Worm (Caenorhabditis elegans) whole organism, late embryonic: ENCODE results near the gene ttc-7.

Experiments used
- C08G9.2 ChIP-seq: sonication (generic microtip); optimal IDR thresholded peaks from 2 replicates; lab custom pipeline; 2016; ENCODE audit warnings: mild to moderate bottlenecking, missing genetic modification characterization, moderate library complexity, missing compliant biosample characterization
- C38D4.7 ChIP-seq: fragments of 200-800 bp; sonication (Bioruptor generic); optimal IDR thresholded peaks from 2 replicates; lab custom pipeline; 2018; ENCODE audit warnings: mild to moderate bottlenecking, missing genetic modification characterization, moderate library complexity, missing compliant biosample characterization
- F13H6.1 ChIP-seq: sonication (generic microtip); optimal IDR thresholded peaks from 2 replicates; lab custom pipeline; 2016; ENCODE audit warnings: missing genetic modification characterization, missing compliant biosample characterization
- K02D7.2 ChIP-seq: sonication (generic microtip); optimal IDR thresholded peaks from 2 replicates; lab custom pipeline; 2017; ENCODE audit warnings: mild to moderate bottlenecking, missing genetic modification characterization, missing compliant biosample characterization
- K09A11.1 ChIP-seq: sonication (generic microtip); optimal IDR thresholded peaks from 2 replicates; lab custom pipeline; 2017; ENCODE audit warnings: antibody characterized with exemption, mild to moderate bottlenecking, missing genetic modification characterization, missing compliant biosample characterization; ENCODE audit not compliant: insufficient read depth
- T23F11.4 ChIP-seq: fragments of 200-800 bp; sonication (Bioruptor generic); optimal IDR thresholded peaks from 2 replicates; lab custom pipeline; 2018; ENCODE audit warnings: mild to moderate bottlenecking, missing genetic modification characterization, missing compliant biosample characterization
- ama-1 ChIP-seq: fragments of 150-350 bp; optimal IDR thresholded peaks from 2 replicates; lab custom pipeline; 2014
- ceh-14 ChIP-seq: sonication (generic microtip); optimal IDR thresholded peaks from 2 replicates; lab custom pipeline; 2016; ENCODE audit warnings: missing genotype, missing genetic modification characterization, missing compliant biosample characterization
- ceh-18 ChIP-seq: sonication (generic microtip); optimal IDR thresholded peaks from 2 replicates; lab custom pipeline; 2016; ENCODE audit warnings: missing genetic modification characterization, missing compliant biosample characterization
- ceh-2 ChIP-seq: sonication (generic microtip); optimal IDR thresholded peaks from 2 replicates; lab custom pipeline; 2016; ENCODE audit warnings: missing genotype, missing genetic modification characterization, missing compliant biosample characterization
- ceh-22 ChIP-seq: sonication (generic microtip); optimal IDR thresholded peaks from 2 replicates; lab custom pipeline; 2017; ENCODE audit warnings: missing biosample characterization, missing genetic modification characterization
- ceh-24 ChIP-seq: sonication (generic microtip); optimal IDR thresholded peaks from 2 replicates; lab custom pipeline; 2016; ENCODE audit warnings: mild to moderate bottlenecking, missing genetic modification characterization, missing compliant biosample characterization
- ceh-30 ChIP-seq: fragments of 150-350 bp; optimal IDR thresholded peaks from 2 replicates; lab custom pipeline; 2014; ENCODE audit warnings: missing biosample characterization, missing genetic modification characterization
- ceh-31 ChIP-seq: sonication (generic microtip); optimal IDR thresholded peaks from 2 replicates; lab custom pipeline; 2016; ENCODE audit warnings: missing genetic modification characterization, missing compliant biosample characterization
- ceh-34 ChIP-seq: sonication (generic microtip); optimal IDR thresholded peaks from 2 replicates; lab custom pipeline; 2016; ENCODE audit warnings: mild to moderate bottlenecking, missing genetic modification characterization, missing compliant biosample characterization
- ceh-45 ChIP-seq: fragments of 200-800 bp; sonication (Bioruptor generic); IDR thresholded peaks from 2 replicates; pipeline ENCODE4 v1.3.6; 2022; ENCODE audit warnings: missing genetic modification reagents, missing genetic modification characterization, missing compliant biosample characterization
- ceh-48 ChIP-seq: sonication (generic microtip); optimal IDR thresholded peaks from 2 replicates; lab custom pipeline; 2016; ENCODE audit warnings: missing genetic modification characterization, inconsistent platforms, missing compliant biosample characterization
- ceh-6 ChIP-seq: fragments of 200-800 bp; sonication (Bioruptor generic); optimal IDR thresholded peaks from 2 replicates; lab custom pipeline; 2018; ENCODE audit warnings: mild to moderate bottlenecking, missing genetic modification characterization, missing compliant biosample characterization
- ceh-9 ChIP-seq: sonication (generic microtip); optimal IDR thresholded peaks from 2 replicates; lab custom pipeline; 2016; ENCODE audit warnings: mild to moderate bottlenecking, missing genetic modification characterization, inconsistent platforms, missing compliant biosample characterization
- che-1 ChIP-seq: sonication (generic microtip); optimal IDR thresholded peaks from 2 replicates; lab custom pipeline; 2016; ENCODE audit warnings: mild to moderate bottlenecking, missing genetic modification characterization, missing compliant biosample characterization
- dmd-4 ChIP-seq: sonication (generic microtip); optimal IDR thresholded peaks from 2 replicates; lab custom pipeline; 2016; ENCODE audit warnings: borderline replicate concordance, missing genetic modification characterization, missing compliant biosample characterization
- dve-1 ChIP-seq: sonication (generic microtip); optimal IDR thresholded peaks from 2 replicates; lab custom pipeline; 2017; ENCODE audit warnings: antibody characterized with exemption, mild to moderate bottlenecking, missing genetic modification characterization, missing compliant biosample characterization
- elt-4 ChIP-seq: sonication (generic microtip); optimal IDR thresholded peaks from 2 replicates; lab custom pipeline; 2016; ENCODE audit warnings: missing genetic modification characterization, missing compliant biosample characterization
- ets-4 ChIP-seq: sonication (generic microtip); optimal IDR thresholded peaks from 2 replicates; lab custom pipeline; 2016; ENCODE audit warnings: missing genetic modification characterization, missing compliant biosample characterization
- eyg-1 ChIP-seq: sonication (generic microtip); optimal IDR thresholded peaks from 2 replicates; lab custom pipeline; 2016; ENCODE audit warnings: missing genotype, missing genetic modification characterization, missing compliant biosample characterization
- fax-1 ChIP-seq: sonication (generic microtip); optimal IDR thresholded peaks from 2 replicates; lab custom pipeline; 2016; ENCODE audit warnings: missing genotype, missing genetic modification characterization, missing compliant biosample characterization
- fkh-6 ChIP-seq: sonication (generic microtip); optimal IDR thresholded peaks from 2 replicates; lab custom pipeline; 2016; ENCODE audit warnings: missing genetic modification characterization, missing compliant biosample characterization
- gmeb-2 ChIP-seq: sonication (generic microtip); optimal IDR thresholded peaks from 2 replicates; lab custom pipeline; 2016; ENCODE audit warnings: missing genetic modification characterization, inconsistent platforms, missing compliant biosample characterization
- hlh-13 ChIP-seq: fragments of 200-800 bp; sonication (Bioruptor generic); optimal IDR thresholded peaks from 2 replicates; lab custom pipeline; 2018; ENCODE audit warnings: mild to moderate bottlenecking, missing genetic modification characterization, missing compliant biosample characterization
- hlh-15 ChIP-seq: sonication (generic microtip); optimal IDR thresholded peaks from 2 replicates; lab custom pipeline; 2016; ENCODE audit warnings: missing genetic modification characterization, missing compliant biosample characterization
- hlh-30 ChIP-seq: sonication (generic microtip); optimal IDR thresholded peaks from 2 replicates; lab custom pipeline; 2017; ENCODE audit warnings: antibody characterized with exemption, missing genetic modification characterization, missing compliant biosample characterization; ENCODE audit not compliant: insufficient read depth
- hlh-6 ChIP-seq: sonication (generic microtip); optimal IDR thresholded peaks from 2 replicates; lab custom pipeline; 2016; ENCODE audit warnings: missing genotype, missing genetic modification characterization, missing compliant biosample characterization
- mec-3 ChIP-seq: sonication (generic microtip); optimal IDR thresholded peaks from 2 replicates; lab custom pipeline; 2016; ENCODE audit warnings: borderline replicate concordance, missing genetic modification characterization, missing compliant biosample characterization
- nfya-1 ChIP-seq: sonication (generic microtip); optimal IDR thresholded peaks from 2 replicates; lab custom pipeline; 2017; ENCODE audit warnings: missing genetic modification characterization, mild to moderate bottlenecking, missing compliant biosample characterization, antibody characterized with exemption, moderate library complexity
- nhr-232 ChIP-seq: sonication (generic microtip); optimal IDR thresholded peaks from 2 replicates; lab custom pipeline; 2016; ENCODE audit warnings: missing genetic modification characterization, missing compliant biosample characterization
- npax-4 ChIP-seq: sonication (generic microtip); optimal IDR thresholded peaks from 2 replicates; lab custom pipeline; 2016; ENCODE audit warnings: missing genetic modification characterization, missing compliant biosample characterization
- odd-2 ChIP-seq: sonication (generic microtip); optimal IDR thresholded peaks from 2 replicates; lab custom pipeline; 2017; ENCODE audit warnings: antibody characterized with exemption, mild to moderate bottlenecking, missing genetic modification characterization, missing compliant biosample characterization
- pag-3 ChIP-seq: sonication (generic microtip); optimal IDR thresholded peaks from 2 replicates; lab custom pipeline; 2016; ENCODE audit warnings: missing compliant biosample characterization, missing genetic modification characterization, borderline replicate concordance
- pax-1 ChIP-seq: fragments of 150-350 bp; optimal IDR thresholded peaks from 2 replicates; lab custom pipeline; 2014; ENCODE audit warnings: missing biosample characterization, missing genetic modification characterization
- pros-1 ChIP-seq: fragments of 150-350 bp; optimal IDR thresholded peaks from 2 replicates; lab custom pipeline; 2014; ENCODE audit warnings: missing biosample characterization, missing genetic modification reagents, missing genetic modification characterization
- ref-2 ChIP-seq: sonication (generic microtip); optimal IDR thresholded peaks from 2 replicates; lab custom pipeline; 2016; ENCODE audit warnings: missing genetic modification characterization, missing compliant biosample characterization
- rnt-1 ChIP-seq: sonication (generic microtip); optimal IDR thresholded peaks from 2 replicates; lab custom pipeline; 2016; ENCODE audit warnings: missing genetic modification characterization, missing compliant biosample characterization
- sdc-2 ChIP-seq: sonication (generic microtip); optimal IDR thresholded peaks from 2 replicates; lab custom pipeline; 2016; ENCODE audit warnings: missing genotype, missing genetic modification characterization, missing compliant biosample characterization
- tbx-2 ChIP-seq: sonication (generic microtip); optimal IDR thresholded peaks from 2 replicates; lab custom pipeline; 2016; ENCODE audit warnings: missing genetic modification characterization, missing compliant biosample characterization
- unc-42 ChIP-seq: sonication (generic microtip); optimal IDR thresholded peaks from 2 replicates; lab custom pipeline; 2016; ENCODE audit warnings: missing genotype, missing genetic modification characterization, missing compliant biosample characterization
- unc-55 ChIP-seq: sonication (generic microtip); optimal IDR thresholded peaks from 2 replicates; lab custom pipeline; 2017; ENCODE audit warnings: missing biosample characterization, missing genetic modification reagents, missing genetic modification characterization
- unc-86 ChIP-seq: sonication (generic microtip); optimal IDR thresholded peaks from 2 replicates; lab custom pipeline; 2016; ENCODE audit warnings: missing genetic modification characterization, missing compliant biosample characterization
- ztf-16 ChIP-seq: sonication (generic microtip); optimal IDR thresholded peaks from 2 replicates; lab custom pipeline; 2017; ENCODE audit warnings: missing genetic modification characterization, missing compliant biosample characterization

Gene ttc-7

DNA sequence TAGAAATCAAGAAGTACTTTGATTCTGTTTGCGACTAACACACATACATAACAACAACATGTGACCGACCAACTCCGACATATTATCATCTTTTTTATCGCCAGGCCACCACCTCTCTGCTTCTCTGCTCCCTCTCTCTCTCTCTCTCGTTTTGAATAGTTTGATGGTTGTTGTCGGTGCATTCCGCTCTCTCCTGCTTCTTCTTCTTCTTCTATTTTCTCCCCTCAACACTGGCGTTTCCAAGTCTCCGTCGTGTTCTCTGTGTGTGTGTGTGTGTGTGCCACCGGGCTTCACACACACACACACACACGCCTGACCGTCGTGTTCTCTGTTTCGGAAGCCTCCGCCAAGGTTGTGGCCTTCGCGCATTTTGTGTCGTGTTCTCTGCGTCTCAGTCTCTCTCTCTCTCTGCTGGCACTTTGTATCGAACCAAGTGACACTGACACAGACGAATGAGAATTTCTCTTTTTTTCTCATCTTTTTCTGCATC lies 64.9 kb downstream of the ttc-7 start (continued):
- TF ChIP-seq npax-4 (tag; lab: Kevin White, UChicago) (no peak), ceh-22 (tag; lab: Kevin White, UChicago) (no peak), nhr-232 (tag; lab: Kevin White, UChicago) (no peak), che-1 (no peak), ceh-14 (tag; lab: Kevin White, UChicago) (peak; percentile 66), C08G9.2 (tag; lab: Kevin White, UChicago) (peak; percentile 66), ztf-16 (no peak), pag-3 (tag; lab: Kevin White, UChicago) (peak; percentile 54), ama-1 (lab: Kevin White, UChicago) (no peak), ceh-2 (tag; lab: Kevin White, UChicago) (peak; percentile 55), hlh-13 (GFP tag; lab: Kevin White, UChicago) (no peak), ceh-6 (GFP tag; lab: Kevin White, UChicago) (no peak), ceh-48 (tag; lab: Kevin White, UChicago) (no peak), sdc-2 (tag; lab: Kevin White, UChicago) (peak; percentile 25), ceh-9 (tag; lab: Kevin White, UChicago) (no peak), pax-1 (tag; lab: Kevin White, UChicago) (peak; percentile 85), rnt-1 (peak; percentile 98), T23F11.4 (GFP tag; lab: Kevin White, UChicago) (no peak), pros-1 (tag; lab: Kevin White, UChicago) (peak; percentile 69), ceh-45 (GFP tag; lab: Robert Waterston, UW) (no peak), eyg-1 (tag; lab: Kevin White, UChicago) (peak; percentile 51), unc-55 (GFP tag; lab: Kevin White, UChicago) (peak; percentile 99), K09A11.1 (tag; lab: Kevin White, UChicago) (peak; percentile 82), fax-1 (tag; lab: Kevin White, UChicago) (peak; percentile 51), nfya-1 (tag; lab: Kevin White, UChicago) (peak; percentile 96), C38D4.7 (GFP tag; lab: Kevin White, UChicago) (no peak), unc-86 (tag; lab: Kevin White, UChicago) (peak; percentile 64), ceh-24 (tag; lab: Kevin White, UChicago) (no peak), ceh-30 (tag; lab: Kevin White, UChicago) (peak; percentile 78), elt-4 (tag; lab: Kevin White, UChicago) (no peak), dmd-4 (tag; lab: Kevin White, UChicago) (peak; percentile 40), K02D7.2 (no peak), ref-2 (tag; lab: Kevin White, UChicago) (peak; percentile 94), ceh-34 (tag; lab: Kevin White, UChicago) (peak; percentile 95), unc-42 (tag; lab: Kevin White, UChicago) (peak; percentile 64)

DNA sequence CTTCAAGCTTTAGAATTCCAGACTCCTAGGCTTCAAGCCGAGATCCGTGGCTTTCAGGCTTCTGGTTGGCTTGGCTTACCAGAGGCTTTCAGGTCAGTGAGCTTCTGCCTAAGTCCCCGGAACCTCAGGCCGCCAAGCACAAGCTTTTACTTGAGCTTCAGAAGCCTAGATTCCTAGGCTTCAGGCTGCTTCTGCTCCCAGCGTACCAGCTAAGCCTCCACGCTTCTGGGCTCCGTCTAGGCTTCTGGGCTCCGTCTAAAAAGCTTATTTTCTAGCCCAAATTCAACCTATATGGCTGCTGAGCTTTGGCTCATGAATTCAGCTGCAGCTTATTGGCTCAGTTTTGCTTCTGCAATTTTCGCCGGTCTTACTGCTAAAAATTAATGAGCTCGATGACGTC lies 65.6 kb downstream of the ttc-7 start:
- no peak for TF ChIP-seq odd-2 (tag; lab: Kevin White, UChicago)
- no peak for TF ChIP-seq unc-42 (tag; lab: Kevin White, UChicago)
- no peak for TF ChIP-seq ceh-45 (GFP tag; lab: Robert Waterston, UW)
- TF ChIP-seq gmeb-2: no peak
- TF ChIP-seq hlh-15 (tag; lab: Kevin White, UChicago): no peak
- TF ChIP-seq fkh-6 (tag; lab: Kevin White, UChicago): no peak

DNA sequence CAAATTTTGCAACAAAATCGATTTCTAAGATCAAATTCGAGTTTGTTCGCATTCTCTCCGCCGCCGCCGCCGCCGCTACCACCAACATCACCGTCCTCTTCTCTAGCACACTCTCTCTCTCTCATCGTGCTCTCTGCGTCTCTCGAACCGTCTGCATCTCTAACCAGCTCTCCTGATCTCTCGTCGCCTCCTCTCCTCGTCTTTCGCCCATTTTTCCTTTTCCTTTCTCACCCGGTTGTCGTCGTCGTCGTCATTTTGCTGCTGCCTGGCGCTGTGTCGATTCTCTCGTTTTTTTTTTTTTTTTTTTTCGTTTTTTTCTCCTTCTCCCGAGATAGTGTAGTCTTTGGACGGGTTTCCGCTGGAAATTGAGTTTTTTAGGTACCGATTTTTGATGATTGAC lies 66.2 kb downstream of the ttc-7 start:
- TF ChIP-seq nfya-1 (tag; lab: Kevin White, UChicago) (peak; percentile 83), ama-1 (lab: Kevin White, UChicago) (no peak), unc-86 (tag; lab: Kevin White, UChicago) (no peak), ceh-18 (tag; lab: Kevin White, UChicago) (peak; percentile 70), unc-42 (tag; lab: Kevin White, UChicago) (peak; percentile 52), ceh-31 (tag; lab: Kevin White, UChicago) (peak; percentile 84), tbx-2 (tag; lab: Kevin White, UChicago) (peak; percentile 77), hlh-30 (tag; lab: Kevin White, UChicago) (peak; percentile 47), rnt-1 (peak; percentile 66), C38D4.7 (GFP tag; lab: Kevin White, UChicago) (no peak), pros-1 (tag; lab: Kevin White, UChicago) (peak; percentile 81), hlh-6 (tag; lab: Kevin White, UChicago) (no peak), ceh-2 (tag; lab: Kevin White, UChicago) (peak; percentile 33), C08G9.2 (tag; lab: Kevin White, UChicago) (peak; percentile 45), ets-4 (tag; lab: Kevin White, UChicago) (peak; percentile 55), unc-55 (GFP tag; lab: Kevin White, UChicago) (peak; percentile 85), ceh-14 (tag; lab: Kevin White, UChicago) (peak; percentile 34), mec-3 (tag; lab: Kevin White, UChicago) (no peak), F13H6.1 (tag; lab: Kevin White, UChicago) (peak; percentile 45), ceh-34 (tag; lab: Kevin White, UChicago) (peak; percentile 73), ceh-45 (GFP tag; lab: Robert Waterston, UW) (no peak), dve-1 (peak; percentile 73)
